Fruit fly (Drosophila melanogaster) ovary, adult (tissue): ENCODE data around the gene CG3457.
A peak's percentile ranks its signal among the peaks of the same experiment; 100 is the strongest.

Experiments used
- CG17801 ChIP-seq: fragments of 200-800 bp; optimal IDR thresholded peaks from 2 replicates; lab custom pipeline; 2019; ENCODE audit warnings: missing biosample characterization, mild to moderate bottlenecking, missing genetic modification characterization, moderate library complexity; ENCODE audit not compliant: partially characterized antibody

Gene CG3457

DNA sequence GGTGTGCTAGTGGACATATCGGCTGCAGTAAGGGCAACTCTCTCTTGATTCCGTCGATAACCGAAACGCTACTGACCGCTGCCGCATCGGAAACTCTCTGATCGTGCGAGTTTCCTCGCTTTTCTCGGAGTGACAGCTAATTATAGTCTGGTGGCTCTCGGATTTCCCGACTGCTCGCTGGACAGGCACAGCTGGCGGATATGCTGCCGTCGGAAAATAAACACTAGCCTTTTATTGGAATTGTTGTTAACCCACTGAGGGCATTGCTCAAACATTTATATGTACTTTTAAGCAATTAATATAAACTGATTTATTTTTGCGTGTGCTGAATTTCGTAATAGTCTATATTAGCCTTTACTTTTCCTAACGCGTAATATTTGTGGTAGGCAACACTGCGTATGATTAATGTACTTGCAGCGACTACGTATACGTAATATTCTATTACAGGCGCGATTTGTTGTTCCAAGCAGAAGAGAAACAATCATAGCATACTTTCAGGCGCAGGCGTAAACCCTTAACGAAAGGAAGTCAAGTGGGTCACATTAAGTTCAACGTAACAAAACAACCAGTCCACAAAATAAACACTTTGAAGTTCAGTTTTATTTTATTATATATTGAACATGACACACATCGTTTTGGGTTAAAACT lies 26.3 kb downstream of the CG3457 start, which contains the start of gene SmydA-8:
Gene SmydA-8 (minus strand): TSS at position 51 of the 648 bp plus-strand sequence.
- TF ChIP-seq CG17801 (GFP tag; lab: Kevin White, UChicago): peak; percentile 32

dm6 chrX:2218455-2218854 lies 30.8 kb downstream of the CG3457 start:
- no peak for TF ChIP-seq CG17801 (GFP tag; lab: Kevin White, UChicago)

DNA sequence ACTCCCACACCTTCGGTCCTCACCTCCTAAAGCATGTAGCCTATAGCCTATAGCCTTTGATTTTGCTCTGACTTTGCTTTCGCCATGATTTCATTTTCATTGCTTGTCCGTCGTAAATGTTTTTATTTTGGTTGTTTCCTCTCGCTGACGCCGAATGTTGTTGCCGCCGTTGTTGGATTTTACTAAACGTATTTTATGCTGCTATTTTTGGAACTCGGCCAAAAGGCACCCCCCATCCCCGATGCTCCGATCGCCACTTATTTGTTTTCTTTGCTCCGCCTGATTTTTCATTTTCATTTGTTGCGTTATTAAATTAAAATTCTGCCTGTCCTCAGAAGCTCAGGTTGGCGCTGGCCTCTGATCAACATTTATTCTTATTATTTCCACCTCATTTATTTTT lies 31.6 kb downstream of the CG3457 start:
- no peak for TF ChIP-seq CG17801 (GFP tag; lab: Kevin White, UChicago)

dm6 chrX:2219899-2220298 lies 32.3 kb downstream of the CG3457 start:
- TF ChIP-seq CG17801 (GFP tag; lab: Kevin White, UChicago): no peak

dm6 chrX:2221598-2221997 lies 34.0 kb downstream of the CG3457 start:
- TF ChIP-seq CG17801 (GFP tag; lab: Kevin White, UChicago): no peak

DNA sequence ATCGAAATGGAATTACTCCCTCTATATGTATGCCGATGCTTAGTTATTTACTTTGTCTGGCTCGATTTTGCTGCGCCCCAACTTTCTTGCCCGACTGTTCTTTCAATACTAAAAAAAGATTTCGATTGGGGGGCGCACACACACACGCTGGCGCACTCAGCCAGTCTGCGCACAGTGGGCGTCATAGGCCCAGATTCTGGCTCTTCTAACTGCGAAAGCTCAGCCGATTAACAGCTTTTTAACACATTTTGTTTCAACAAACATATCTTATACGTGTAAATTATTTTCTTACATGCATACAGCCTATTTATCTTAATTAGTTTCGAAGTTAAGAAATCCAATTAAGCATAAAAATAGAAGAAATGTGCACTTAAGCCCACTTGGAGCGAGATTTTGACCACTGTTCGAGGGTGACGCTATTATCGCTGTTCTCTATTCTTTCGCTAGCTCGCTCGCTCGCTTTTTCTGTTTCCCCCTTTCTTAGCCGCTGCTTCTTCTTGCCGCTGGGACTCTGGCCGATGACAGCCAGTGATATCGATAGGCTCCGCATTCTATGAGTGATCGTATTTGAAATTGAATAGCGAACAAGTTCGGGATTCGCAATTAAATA lies 34.7 kb downstream of the CG3457 start, which contains the start of gene Vinc:
Gene Vinc (minus strand): TSS at position 387 of the 610 bp plus-strand sequence.
- TF ChIP-seq CG17801 (GFP tag; lab: Kevin White, UChicago): peak; percentile 97

DNA sequence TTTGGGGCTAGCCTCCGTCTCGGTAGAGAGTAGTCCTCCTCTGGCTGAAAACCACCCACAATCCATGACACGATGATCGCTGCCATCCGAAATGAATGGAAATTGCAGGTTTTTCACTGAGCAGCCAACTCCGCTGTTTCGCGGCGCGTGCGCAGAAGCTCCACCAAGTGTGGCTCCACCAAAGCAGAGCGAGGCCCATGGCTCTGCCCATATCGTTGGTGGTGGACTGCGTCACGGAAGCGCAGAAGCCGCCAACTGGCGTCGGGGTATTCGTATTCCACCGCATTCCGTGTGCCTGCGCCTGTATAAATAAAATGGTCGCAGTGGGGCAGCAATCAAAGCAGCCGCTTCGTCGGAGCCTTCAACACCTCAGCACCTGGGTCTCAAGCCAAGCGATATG lies 35.8 kb downstream of the CG3457 start, which contains the start of gene CG14052:
Gene CG14052 (plus strand): TSS at position 301 of the 400 bp plus-strand sequence.
- TF ChIP-seq CG17801 (GFP tag; lab: Kevin White, UChicago): no peak

DNA sequence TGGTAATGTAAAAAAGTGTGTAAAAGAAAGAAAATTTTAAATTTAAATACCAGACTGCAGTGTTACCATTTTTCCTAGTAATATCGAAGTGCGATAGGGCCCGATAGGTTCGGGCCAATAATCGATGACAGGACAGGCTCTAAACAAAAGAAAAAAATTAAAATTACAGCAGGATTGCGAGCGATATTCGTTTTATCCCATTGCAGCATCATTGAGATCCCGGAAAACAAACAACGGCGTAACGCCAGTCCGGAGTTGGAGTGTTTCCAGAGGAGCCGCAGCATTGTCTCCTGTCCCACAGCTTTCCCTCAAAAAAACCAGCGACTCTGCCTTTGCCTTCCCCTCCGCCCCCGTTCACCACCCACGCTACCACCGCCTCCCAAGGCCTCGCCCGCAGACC lies 37.5 kb downstream of the CG3457 start, which contains the start of gene pcx:
Gene pcx (plus strand): TSS at position 159 of the 400 bp plus-strand sequence.
- no peak for TF ChIP-seq CG17801 (GFP tag; lab: Kevin White, UChicago)
